Fruit fly (Drosophila melanogaster) whole organism, embryonic: ENCODE results near the gene CG8673.
A peak's percentile ranks its signal among the peaks of the same experiment; 100 is the strongest.

Experiments used
- B-H2 ChIP-seq: fragments of 200-800 bp; sonication (Bioruptor generic); optimal IDR thresholded peaks from 2 replicates; lab custom pipeline; 2018; ENCODE audit warnings: missing biosample characterization, mild to moderate bottlenecking, missing genetic modification characterization
- CG10462 ChIP-seq: fragments of 200-800 bp; sonication (Bioruptor generic); optimal IDR thresholded peaks from 2 replicates; lab custom pipeline; 2016; ENCODE audit warnings: missing biosample characterization, missing genetic modification characterization
- CG10959 ChIP-seq: fragments of 200-800 bp; sonication (Bioruptor generic); IDR thresholded peaks from 2 replicates; pipeline ENCODE4 v1.3.6; 2022; ENCODE audit warnings: missing biosample characterization, missing genetic modification characterization
- CG11093 ChIP-seq: fragments of 200-800 bp; sonication (Bioruptor generic); IDR thresholded peaks from 3 replicates; pipeline ENCODE4 v1.3.6; 2022; ENCODE audit warnings: missing biosample characterization, missing genetic modification characterization
- CG11247 ChIP-seq: fragments of 200-800 bp; sonication (Bioruptor generic); IDR thresholded peaks from 2 replicates; pipeline ENCODE4 v1.3.6; 2022; ENCODE audit warnings: missing biosample characterization, missing genetic modification characterization
- CG11398 ChIP-seq: fragments of 200-800 bp; sonication (Bioruptor generic); optimal IDR thresholded peaks from 2 replicates; lab custom pipeline; 2016; ENCODE audit warnings: missing biosample characterization, missing genetic modification characterization
- CG11504 ChIP-seq: fragments of 200-800 bp; sonication (Bioruptor generic); optimal IDR thresholded peaks from 3 replicates; lab custom pipeline; 2019; ENCODE audit warnings: missing biosample characterization, mild to moderate bottlenecking, missing genetic modification characterization, moderate library complexity
- CG14441 ChIP-seq: fragments of 200-800 bp; sonication (Bioruptor generic); IDR thresholded peaks from 2 replicates; pipeline ENCODE4 v1.3.6; 2022; ENCODE audit warnings: missing biosample characterization, missing genetic modification characterization
- CG14965 ChIP-seq: fragments of 200-800 bp; sonication (Bioruptor generic); optimal IDR thresholded peaks from 2 replicates; lab custom pipeline; 2016; ENCODE audit warnings: missing biosample characterization, missing genetic modification characterization, borderline replicate concordance
- CG17385 ChIP-seq: fragments of 200-800 bp; sonication (Bioruptor generic); optimal IDR thresholded peaks from 3 replicates; lab custom pipeline; 2018; ENCODE audit warnings: missing biosample characterization, mild to moderate bottlenecking, missing genetic modification characterization
- CG18011 ChIP-seq: fragments of 200-800 bp; sonication (Bioruptor generic); optimal IDR thresholded peaks from 2 replicates; lab custom pipeline; 2017; ENCODE audit warnings: missing biosample characterization, missing genetic modification characterization, mild to moderate bottlenecking, moderate library complexity, missing genotype
- CG1832 ChIP-seq: fragments of 200-800 bp; sonication (Bioruptor generic); optimal IDR thresholded peaks from 2 replicates; lab custom pipeline; 2017; ENCODE audit warnings: missing biosample characterization, mild to moderate bottlenecking, missing genetic modification characterization, inconsistent platforms
- CG6791 ChIP-seq: fragments of 200-800 bp; sonication (Bioruptor generic); IDR thresholded peaks from 3 replicates; pipeline ENCODE4 v1.3.6; 2022; ENCODE audit warnings: missing biosample characterization, missing genetic modification characterization; ENCODE audit not compliant: partially characterized antibody
- CG7372 ChIP-seq: fragments of 200-800 bp; sonication (Bioruptor generic); IDR thresholded peaks from 2 replicates; pipeline ENCODE4 v1.3.6; 2022; ENCODE audit warnings: missing biosample characterization, missing genetic modification characterization
- CG7928 ChIP-seq: fragments of 200-800 bp; sonication (Bioruptor generic); optimal IDR thresholded peaks from 2 replicates; lab custom pipeline; 2017; ENCODE audit warnings: missing biosample characterization, mild to moderate bottlenecking, missing genetic modification characterization
- CG7963 ChIP-seq: fragments of 200-800 bp; sonication (Bioruptor generic); IDR thresholded peaks from 3 replicates; pipeline ENCODE4 v1.3.6; 2022; ENCODE audit warnings: missing biosample characterization, missing genetic modification characterization; ENCODE audit not compliant: partially characterized antibody
- CG8281 ChIP-seq: fragments of 200-800 bp; sonication (Bioruptor generic); optimal IDR thresholded peaks from 2 replicates; lab custom pipeline; 2018; ENCODE audit warnings: missing biosample characterization, mild to moderate bottlenecking, missing genetic modification characterization, moderate library complexity
- CG8359 ChIP-seq: fragments of 200-800 bp; sonication (Bioruptor generic); optimal IDR thresholded peaks from 2 replicates; lab custom pipeline; 2017; ENCODE audit warnings: missing biosample characterization, mild to moderate bottlenecking, missing genetic modification characterization, borderline replicate concordance
- CG8944 ChIP-seq: fragments of 200-800 bp; sonication (Bioruptor generic); optimal IDR thresholded peaks from 3 replicates; lab custom pipeline; 2016; ENCODE audit warnings: missing biosample characterization, missing genetic modification characterization
- CG9817 ChIP-seq: fragments of 200-800 bp; sonication (Bioruptor generic); optimal IDR thresholded peaks from 2 replicates; lab custom pipeline; 2018; ENCODE audit warnings: missing biosample characterization, mild to moderate bottlenecking, missing genetic modification characterization, moderate library complexity
- CkIIα-i1 ChIP-seq: fragments of 200-800 bp; sonication (Bioruptor generic); IDR thresholded peaks from 2 replicates; pipeline ENCODE4 v1.3.6; 2022; ENCODE audit warnings: missing biosample characterization, missing genetic modification characterization
- Fer2 ChIP-seq: fragments of 200-800 bp; sonication (Bioruptor generic); optimal IDR thresholded peaks from 2 replicates; lab custom pipeline; 2018; ENCODE audit warnings: missing biosample characterization, mild to moderate bottlenecking, missing genetic modification characterization, moderate library complexity
- HLH3B ChIP-seq: fragments of 200-800 bp; sonication (Bioruptor generic); IDR thresholded peaks from 2 replicates; pipeline ENCODE4 v1.3.6; 2022; ENCODE audit warnings: missing biosample characterization, missing genetic modification characterization
- Hand ChIP-seq: fragments of 200-800 bp; sonication (Bioruptor generic); optimal IDR thresholded peaks from 2 replicates; lab custom pipeline; 2017; ENCODE audit warnings: mild to moderate bottlenecking, missing biosample characterization, missing genetic modification reagents, missing genetic modification characterization
- Mes4 ChIP-seq: fragments of 200-800 bp; sonication (Bioruptor generic); optimal IDR thresholded peaks from 2 replicates; lab custom pipeline; 2016; ENCODE audit warnings: missing biosample characterization, missing genetic modification characterization
- Opbp ChIP-seq: fragments of 200-800 bp; sonication (Bioruptor generic); IDR thresholded peaks from 3 replicates; pipeline ENCODE4 v1.3.6; 2022; ENCODE audit warnings: missing biosample characterization, missing genetic modification characterization; ENCODE audit not compliant: partially characterized antibody
- Sox100B ChIP-seq: fragments of 200-800 bp; sonication (Bioruptor generic); optimal IDR thresholded peaks from 3 replicates; lab custom pipeline; 2018; ENCODE audit warnings: missing biosample characterization, mild to moderate bottlenecking, missing genetic modification characterization
- Spps ChIP-seq: fragments of 200-800 bp; sonication (Bioruptor generic); optimal IDR thresholded peaks from 2 replicates; lab custom pipeline; 2018; ENCODE audit warnings: missing biosample characterization, mild to moderate bottlenecking, missing genetic modification characterization
- Sry-β ChIP-seq: fragments of 200-800 bp; sonication (Bioruptor generic); optimal IDR thresholded peaks from 2 replicates; lab custom pipeline; 2018; ENCODE audit warnings: missing biosample characterization, mild to moderate bottlenecking, missing genetic modification characterization, moderate library complexity
- Sry-δ ChIP-seq: fragments of 200-800 bp; sonication (Bioruptor generic); optimal IDR thresholded peaks from 2 replicates; lab custom pipeline; 2016; ENCODE audit warnings: missing biosample characterization, missing genetic modification characterization
- bab2 ChIP-seq: fragments of 200-800 bp; sonication (Bioruptor generic); optimal IDR thresholded peaks from 2 replicates; lab custom pipeline; 2016; ENCODE audit warnings: missing biosample characterization, missing genetic modification characterization
- btn ChIP-seq: fragments of 200-800 bp; sonication (Bioruptor generic); optimal IDR thresholded peaks from 2 replicates; lab custom pipeline; 2016; ENCODE audit warnings: missing biosample characterization, missing genetic modification characterization
- chm ChIP-seq: fragments of 200-800 bp; sonication (Bioruptor generic); IDR thresholded peaks from 2 replicates; pipeline ENCODE4 v1.3.6; 2022; ENCODE audit warnings: missing biosample characterization, missing genetic modification characterization
- chn ChIP-seq: fragments of 200-800 bp; sonication (Bioruptor generic); optimal IDR thresholded peaks from 2 replicates; lab custom pipeline; 2016; ENCODE audit warnings: missing biosample characterization, missing genetic modification characterization
- esg ChIP-seq: fragments of 200-800 bp; sonication (Bioruptor generic); conservative IDR thresholded peaks from 2 replicates; pipeline ENCODE4 v1.3.6; 2022; ENCODE audit warnings: missing biosample characterization, missing genetic modification characterization
- exex ChIP-seq: fragments of 200-800 bp; sonication (Bioruptor generic); optimal IDR thresholded peaks from 4 replicates; lab custom pipeline; 2018; ENCODE audit warnings: missing biosample characterization, mild to moderate bottlenecking, missing genetic modification characterization, moderate library complexity
- fu2 ChIP-seq: fragments of 200-800 bp; sonication (Bioruptor generic); optimal IDR thresholded peaks from 2 replicates; lab custom pipeline; 2016; ENCODE audit warnings: missing biosample characterization, missing genetic modification characterization
- grau ChIP-seq: fragments of 200-800 bp; optimal IDR thresholded peaks from 3 replicates; lab custom pipeline; 2019; ENCODE audit warnings: missing biosample characterization, mild to moderate bottlenecking, missing genetic modification characterization, moderate library complexity
- gro ChIP-seq: fragments of 200-800 bp; sonication (Bioruptor generic); optimal IDR thresholded peaks from 2 replicates; lab custom pipeline; 2016; ENCODE audit warnings: missing biosample characterization, missing genetic modification characterization
- gsb-n ChIP-seq: fragments of 200-800 bp; sonication (Bioruptor generic); optimal IDR thresholded peaks from 3 replicates; lab custom pipeline; 2018; ENCODE audit warnings: missing biosample characterization, mild to moderate bottlenecking, missing genetic modification characterization
- kni ChIP-seq: fragments of 200-800 bp; sonication (Bioruptor generic); optimal IDR thresholded peaks from 3 replicates; lab custom pipeline; 2017; ENCODE audit warnings: mild to moderate bottlenecking, missing biosample characterization, missing genetic modification reagents, missing genetic modification characterization
- mirr ChIP-seq: fragments of 200-800 bp; sonication (Bioruptor generic); optimal IDR thresholded peaks from 3 replicates; lab custom pipeline; 2018; ENCODE audit warnings: missing biosample characterization, mild to moderate bottlenecking, missing genetic modification characterization
- pnt ChIP-seq: fragments of 200-800 bp; sonication (Bioruptor generic); optimal IDR thresholded peaks from 3 replicates; lab custom pipeline; 2016; ENCODE audit warnings: missing biosample characterization, missing genetic modification characterization
- pros ChIP-seq: fragments of 200-800 bp; sonication (Bioruptor generic); optimal IDR thresholded peaks from 3 replicates; lab custom pipeline; 2019; ENCODE audit warnings: missing biosample characterization, mild to moderate bottlenecking, missing genetic modification characterization, moderate library complexity
- row ChIP-seq: fragments of 200-800 bp; sonication (Bioruptor generic); IDR thresholded peaks from 3 replicates; pipeline ENCODE4 v1.3.6; 2022; ENCODE audit warnings: missing biosample characterization, missing genetic modification characterization
- sim ChIP-seq: fragments of 200-800 bp; sonication (Bioruptor generic); IDR thresholded peaks from 2 replicates; pipeline ENCODE4 v1.3.6; 2022; ENCODE audit warnings: missing biosample characterization, missing genetic modification characterization
- trh ChIP-seq: fragments of 200-800 bp; sonication (Bioruptor generic); optimal IDR thresholded peaks from 2 replicates; lab custom pipeline; 2016; ENCODE audit warnings: missing biosample characterization, missing genetic modification characterization
- wor ChIP-seq: fragments of 200-800 bp; sonication (Bioruptor generic); IDR thresholded peaks from 2 replicates; pipeline ENCODE4 v1.3.6; 2022; ENCODE audit warnings: missing biosample characterization, missing genetic modification characterization
- yki ChIP-seq: fragments of >200 bp; optimal IDR thresholded peaks from 3 replicates; lab custom pipeline; 2018

CG8673 gene

DNA sequence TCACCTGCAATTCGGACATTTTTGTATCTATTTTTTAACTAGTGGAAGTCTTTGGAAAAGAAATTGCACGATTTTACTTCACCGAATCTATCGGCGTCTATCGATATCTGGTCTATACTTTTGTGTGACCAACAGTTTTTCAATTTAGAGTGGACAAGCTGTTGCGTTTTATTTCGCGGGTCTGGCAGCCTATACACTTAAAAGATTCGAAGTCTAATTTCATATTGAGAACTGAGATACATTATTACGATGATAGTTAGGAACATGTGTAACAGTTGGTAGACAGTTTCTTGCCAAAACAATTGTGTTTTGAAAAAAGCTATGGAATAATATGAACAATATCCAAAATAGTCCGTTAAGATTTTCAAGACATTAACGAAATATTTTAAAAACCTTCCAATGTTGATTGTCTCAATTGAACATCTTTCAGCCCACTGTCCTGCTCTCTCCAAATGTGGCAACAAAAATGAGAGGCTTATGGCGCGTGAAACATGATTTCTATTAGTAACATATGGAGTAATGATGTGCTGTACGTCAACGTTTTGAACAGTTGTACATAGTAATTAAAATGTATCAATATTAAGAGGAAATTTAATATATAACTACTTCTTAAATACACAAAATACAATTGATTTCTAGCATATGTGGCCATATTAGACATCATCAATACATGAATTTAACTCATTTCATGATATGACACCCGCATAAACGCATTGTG is 38.3 kb downstream of the CG8673 start, which contains the start of gene Acbp1 (continued):
- peak; percentile 98 for TF ChIP-seq gsb-n (tag; lab: Kevin White, UChicago)
- TF ChIP-seq CG18011 (GFP tag; lab: Kevin White, UChicago) = peak; percentile 78
- TF ChIP-seq Sry-δ (GFP tag; lab: Kevin White, UChicago) = peak; percentile 89
- TF ChIP-seq gro = peak; percentile 94
- TF ChIP-seq exex (tag; lab: Kevin White, UChicago) = peak; percentile 92
- TF ChIP-seq Mes4 = peak; percentile 92
- peak; percentile 94 for TF ChIP-seq chn (GFP tag; lab: Kevin White, UChicago)
- peak; percentile 68 for TF ChIP-seq sim (GFP tag; lab: Robert Waterston, UW)
- peak; percentile 89 for TF ChIP-seq CG11398 (GFP tag; lab: Kevin White, UChicago)
- TF ChIP-seq CG10959 (GFP tag; lab: Robert Waterston, UW) = peak; percentile 79
- TF ChIP-seq HLH3B (GFP tag; lab: Robert Waterston, UW) = peak; percentile 90
- TF ChIP-seq chm = peak; percentile 91
- peak; percentile 95 for TF ChIP-seq pnt
- peak; percentile 97 for TF ChIP-seq B-H2 (GFP tag; lab: Kevin White, UChicago)
- TF ChIP-seq CG11504 (tag; lab: Kevin White, UChicago) = peak; percentile 96
- TF ChIP-seq CG8359 (GFP tag; lab: Kevin White, UChicago) = peak; percentile 89
- TF ChIP-seq CG1832 (GFP tag; lab: Kevin White, UChicago) = no peak
- peak; percentile 73 for TF ChIP-seq CG7928 (GFP tag; lab: Kevin White, UChicago)
- TF ChIP-seq CG11093 (GFP tag; lab: Robert Waterston, UW) = peak; percentile 84
- TF ChIP-seq CG14441 (GFP tag; lab: Robert Waterston, UW) = peak; percentile 89
- peak; percentile 93 for TF ChIP-seq pros (GFP tag; lab: Kevin White, UChicago)
- TF ChIP-seq Sox100B = peak; percentile 97
- TF ChIP-seq btn (GFP tag; lab: Kevin White, UChicago) = peak; percentile 86
- TF ChIP-seq kni = peak; percentile 96
- peak; percentile 88 for TF ChIP-seq CG8281 (tag; lab: Kevin White, UChicago)
- TF ChIP-seq CkIIα-i1 (GFP tag; lab: Robert Waterston, UW) = no peak
- peak; percentile 97 for TF ChIP-seq Spps (tag; lab: Kevin White, UChicago)
- peak; percentile 62 for TF ChIP-seq Sry-β (GFP tag; lab: Kevin White, UChicago)
- peak; percentile 97 for TF ChIP-seq mirr (GFP tag; lab: Kevin White, UChicago)
- peak; percentile 95 for TF ChIP-seq CG17385 (GFP tag; lab: Kevin White, UChicago)
- peak; percentile 68; the same call in 2 of the 3 replicates for TF ChIP-seq CG7963 (GFP tag; lab: Robert Waterston, UW)
- peak; percentile 98 for TF ChIP-seq grau (tag; lab: Kevin White, UChicago)
- peak; percentile 97 for TF ChIP-seq row (GFP tag; lab: Robert Waterston, UW)
- peak; percentile 99 for TF ChIP-seq Hand (GFP tag; lab: Kevin White, UChicago)
- peak; percentile 75 for TF ChIP-seq CG6791
- peak; percentile 83 for TF ChIP-seq trh
- TF ChIP-seq wor = peak; percentile 68
- peak; percentile 88 for TF ChIP-seq CG10462 (GFP tag; lab: Kevin White, UChicago)
- peak; percentile 91 for TF ChIP-seq CG9817 (tag; lab: Kevin White, UChicago)
- TF ChIP-seq yki = peak; percentile 65
- peak; percentile 90 for TF ChIP-seq CG7372
- peak; percentile 78 for TF ChIP-seq Opbp
- TF ChIP-seq esg (GFP tag; lab: Robert Waterston, UW) = peak; percentile 88
- peak; percentile 96 for TF ChIP-seq fu2
- TF ChIP-seq bab2 = peak; percentile 93
- peak; percentile 89 for TF ChIP-seq CG11247 (GFP tag; lab: Robert Waterston, UW)
- peak; percentile 75 for TF ChIP-seq CG14965 (GFP tag; lab: Kevin White, UChicago)
- TF ChIP-seq CG8944 = peak; percentile 95
- TF ChIP-seq Fer2 (tag; lab: Kevin White, UChicago) = peak; percentile 93
